Fruit fly (Drosophila melanogaster) S2 (cell line): ENCODE measurements around the gene SkpE.

Source experiments
- CG8478 ChIP-seq: fragments of >200 bp; optimal IDR thresholded peaks from 2 replicates; lab custom pipeline; 2018
- CTCF ChIP-seq, 2 experiments: fragments of >200 bp; optimal IDR thresholded peaks; 2 replicates each; lab custom pipeline; 2018

DNA sequence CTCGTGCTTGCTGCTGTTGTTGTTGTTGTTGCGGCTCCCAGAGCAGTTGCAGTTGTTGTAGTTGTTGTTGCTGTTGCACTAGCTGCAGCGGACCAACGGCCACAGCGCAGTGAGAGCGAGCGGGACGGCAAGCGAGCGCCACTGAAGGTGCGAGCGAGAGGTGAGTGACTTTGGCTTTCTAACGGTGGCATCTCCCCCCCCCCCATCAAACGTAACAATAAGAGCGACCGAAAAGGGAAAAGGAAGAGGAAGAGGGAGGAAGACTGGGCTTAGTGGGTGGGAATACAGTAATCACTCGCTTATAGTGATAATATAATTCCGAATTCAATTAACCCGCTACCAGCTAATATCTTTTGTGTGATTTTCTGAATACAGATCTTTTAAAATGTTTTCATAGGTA lies 43.1 kb upstream of the SkpE start:
- no peak for TF ChIP-seq CG8478 (lab: Kevin White, UChicago)
- no peak for TF ChIP-seq CTCF (optimal IDR thresholded peaks at IDR 0.05; lab: Kevin White, UChicago)
